Fruit fly (Drosophila melanogaster): Measurements from ENCODE around the gene Osi3.
A peak's percentile ranks its signal among the peaks of the same experiment; 100 is the strongest.

The Osi3 gene

dm6 chr3R:6198488-6198892 is 17.1 kb upstream of the Osi3 start, which contains the start of gene Osi24 (continued):
- TF ChIP-seq D19B (GFP tag; optimal IDR thresholded peaks at IDR 0.05) (no peak), eyg (GFP tag; optimal IDR thresholded peaks at IDR 0.05) (no peak), Chrac-16 (GFP tag; optimal IDR thresholded peaks at IDR 0.05) (peak; percentile 22), fd96Cb (tag; optimal IDR thresholded peaks at IDR 0.05) (peak; percentile 54), Doc3 (GFP tag; IDR thresholded peaks at IDR 0.05; ENCODE audit: partially characterized antibody) (no peak), CG4617 (GFP tag; optimal IDR thresholded peaks at IDR 0.05; ENCODE audit: borderline replicate concordance) (no peak), Ptx1 (GFP tag; IDR thresholded peaks at IDR 0.05) (peak; percentile 79), CG7987 (GFP tag; optimal IDR thresholded peaks at IDR 0.05) (no peak), nmo (GFP tag; optimal IDR thresholded peaks at IDR 0.05) (peak; percentile 56), BtbVII (GFP tag; optimal IDR thresholded peaks at IDR 0.05) (no peak), D (optimal IDR thresholded peaks at IDR 0.05) (no peak), D (GFP tag; optimal IDR thresholded peaks at IDR 0.05) (no peak), CG13775 (GFP tag; optimal IDR thresholded peaks at IDR 0.05) (no peak), Scr (GFP tag; IDR thresholded peaks at IDR 0.05; ENCODE audit: partially characterized antibody) (no peak), Dp (GFP tag; optimal IDR thresholded peaks at IDR 0.05) (no peak), Deaf1 (tag; optimal IDR thresholded peaks at IDR 0.05) (no peak), pan (optimal IDR thresholded peaks at IDR 0.05) (no peak), pan (GFP tag; optimal IDR thresholded peaks at IDR 0.05 in 1 of 2, IDR thresholded peaks at IDR 0.05 in 1 of 2) (peak in 1 of 2 experiments; percentile 78), CTCF (GFP tag; optimal IDR thresholded peaks at IDR 0.05) (no peak), CG17328 (GFP tag; IDR thresholded peaks at IDR 0.05) (peak; percentile 67), vfl (GFP tag; optimal IDR thresholded peaks at IDR 0.05) (no peak), ci (GFP tag; IDR thresholded peaks at IDR 0.05) (peak; percentile 86), exex (tag; optimal IDR thresholded peaks at IDR 0.05) (no peak), Bdp1 (GFP tag; optimal IDR thresholded peaks at IDR 0.05) (no peak), Hsf (GFP tag; optimal IDR thresholded peaks at IDR 0.05) (peak; percentile 57), ap (GFP tag; IDR thresholded peaks at IDR 0.05) (peak; percentile 72), zen (tag; optimal IDR thresholded peaks at IDR 0.05) (no peak), ato (GFP tag; IDR thresholded peaks at IDR 0.05; ENCODE audit: partially characterized antibody) (no peak), ac (GFP tag; optimal IDR thresholded peaks at IDR 0.05) (no peak), CG7271 (tag; optimal IDR thresholded peaks at IDR 0.05) (no peak), CG10321 (GFP tag; IDR thresholded peaks at IDR 0.05) (no peak), CG10979 (tag; optimal IDR thresholded peaks at IDR 0.05) (peak; percentile 60), fd3F (GFP tag; optimal IDR thresholded peaks at IDR 0.05) (no peak), CG18764 (GFP tag; optimal IDR thresholded peaks at IDR 0.05) (no peak), run (tag; optimal IDR thresholded peaks at IDR 0.05) (peak; percentile 14), Blimp-1 (GFP tag; optimal IDR thresholded peaks at IDR 0.05) (peak; percentile 62), CG15479 (GFP tag; optimal IDR thresholded peaks at IDR 0.05) (no peak), CG8388 (GFP tag; optimal IDR thresholded peaks at IDR 0.05) (peak; percentile 51), CG14050 (GFP tag; IDR thresholded peaks at IDR 0.05) (peak; percentile 56; the same call in 2 of the 3 replicates), fd102C (GFP tag; optimal IDR thresholded peaks at IDR 0.05) (no peak), CG32532 (GFP tag; IDR thresholded peaks at IDR 0.05) (peak; percentile 42; the same call in 1 of the 2 replicates), CG11695 (GFP tag; IDR thresholded peaks at IDR 0.05) (peak; percentile 73; the same call in 2 of the 3 replicates), Med (GFP tag) (peak; percentile 90), CG17385 (GFP tag; optimal IDR thresholded peaks at IDR 0.05) (peak; percentile 39), org-1 (GFP tag; optimal IDR thresholded peaks at IDR 0.05) (peak; percentile 27), tin (GFP tag; optimal IDR thresholded peaks at IDR 0.05) (peak; percentile 34), tx (GFP tag; optimal IDR thresholded peaks at IDR 0.05) (no peak), CG2199 (GFP tag; IDR thresholded peaks at IDR 0.05) (no peak), nerfin-2 (GFP tag; IDR thresholded peaks at IDR 0.05; ENCODE audit: partially characterized antibody) (no peak), B-H2 (GFP tag; optimal IDR thresholded peaks at IDR 0.05) (no peak), shn (GFP tag; optimal IDR thresholded peaks at IDR 0.05) (peak; percentile 40), NC2α (GFP tag; optimal IDR thresholded peaks at IDR 0.05) (no peak)

All from whole organism, embryonic.